Fruit fly (Drosophila melanogaster) whole organism, embryonic: ENCODE data around the gene CG10907.
A peak's percentile ranks its signal among the peaks of the same experiment; 100 is the strongest.

Experiments used
- CG10321 ChIP-seq: fragments of 200-800 bp; sonication (Bioruptor generic); IDR thresholded peaks from 2 replicates; pipeline ENCODE4 v1.3.6; 2022; ENCODE audit warnings: missing biosample characterization, missing genetic modification characterization
- CG10543 ChIP-seq: fragments of 200-800 bp; sonication (Bioruptor generic); optimal IDR thresholded peaks from 3 replicates; lab custom pipeline; 2017; ENCODE audit warnings: missing biosample characterization, mild to moderate bottlenecking, missing genetic modification characterization, moderate library complexity
- CG10565 ChIP-seq: fragments of 200-800 bp; sonication (Bioruptor generic); optimal IDR thresholded peaks from 3 replicates; lab custom pipeline; 2016; ENCODE audit warnings: missing biosample characterization, mild to moderate bottlenecking, missing genetic modification characterization
- CG11560 ChIP-seq: fragments of 200-800 bp; sonication (Bioruptor generic); IDR thresholded peaks from 3 replicates; pipeline ENCODE4 v1.3.6; 2022; ENCODE audit warnings: missing biosample characterization, missing genetic modification characterization
- CG11695 ChIP-seq: fragments of 200-800 bp; sonication (Bioruptor generic); IDR thresholded peaks from 3 replicates; pipeline ENCODE4 v1.3.6; 2022; ENCODE audit warnings: missing biosample characterization, missing genetic modification characterization
- CG12104 ChIP-seq: fragments of 200-800 bp; sonication (Bioruptor generic); optimal IDR thresholded peaks from 3 replicates; lab custom pipeline; 2016; ENCODE audit warnings: missing biosample characterization, missing genetic modification characterization
- CG12942 ChIP-seq: fragments of 200-800 bp; sonication (Bioruptor generic); optimal IDR thresholded peaks from 3 replicates; lab custom pipeline; 2016; ENCODE audit warnings: missing biosample characterization, missing genetic modification characterization
- CG13775 ChIP-seq: fragments of 200-800 bp; sonication (Bioruptor generic); optimal IDR thresholded peaks from 3 replicates; lab custom pipeline; 2017; ENCODE audit warnings: missing biosample characterization, mild to moderate bottlenecking, missing genetic modification characterization
- CG14860 ChIP-seq: fragments of 200-800 bp; sonication (Bioruptor generic); IDR thresholded peaks from 3 replicates; pipeline ENCODE4 v1.3.6; 2022; ENCODE audit warnings: missing biosample characterization, missing genetic modification characterization; ENCODE audit not compliant: partially characterized antibody
- CG1792 ChIP-seq: fragments of 200-800 bp; sonication (Bioruptor generic); optimal IDR thresholded peaks from 2 replicates; lab custom pipeline; 2016; ENCODE audit warnings: missing biosample characterization, missing genetic modification characterization
- CG18011 ChIP-seq: fragments of 200-800 bp; sonication (Bioruptor generic); optimal IDR thresholded peaks from 2 replicates; lab custom pipeline; 2017; ENCODE audit warnings: missing biosample characterization, missing genetic modification characterization, mild to moderate bottlenecking, moderate library complexity, missing genotype
- CG18599 ChIP-seq: fragments of 200-800 bp; sonication (Bioruptor generic); optimal IDR thresholded peaks from 3 replicates; lab custom pipeline; 2017; ENCODE audit warnings: missing biosample characterization, missing genetic modification characterization, mild to moderate bottlenecking, moderate library complexity, missing genetic modification reagents
- CG18764 ChIP-seq: fragments of 200-800 bp; sonication (Bioruptor generic); optimal IDR thresholded peaks from 3 replicates; lab custom pipeline; 2016; ENCODE audit warnings: missing biosample characterization, missing genetic modification characterization
- CG2199 ChIP-seq: fragments of 200-800 bp; sonication (Bioruptor generic); IDR thresholded peaks from 3 replicates; pipeline ENCODE4 v1.3.6; 2022; ENCODE audit warnings: missing biosample characterization, missing genetic modification characterization
- CG31224 ChIP-seq: fragments of 200-800 bp; sonication (Bioruptor generic); IDR thresholded peaks from 2 replicates; pipeline ENCODE4 v1.3.6; 2022; ENCODE audit warnings: missing biosample characterization, missing genetic modification characterization
- CG3281 ChIP-seq: fragments of 200-800 bp; sonication (Bioruptor generic); optimal IDR thresholded peaks from 3 replicates; lab custom pipeline; 2017; ENCODE audit warnings: missing biosample characterization, mild to moderate bottlenecking, missing genetic modification characterization
- CG3995 ChIP-seq: fragments of 200-800 bp; sonication (Bioruptor generic); optimal IDR thresholded peaks from 3 replicates; lab custom pipeline; 2016; ENCODE audit warnings: missing biosample characterization, missing genetic modification characterization
- CG4360 ChIP-seq: fragments of 200-800 bp; sonication (Bioruptor generic); IDR thresholded peaks from 2 replicates; pipeline ENCODE4 v1.3.6; 2022; ENCODE audit warnings: missing biosample characterization, missing genetic modification characterization
- CG4820 ChIP-seq: fragments of 200-800 bp; sonication (Bioruptor generic); optimal IDR thresholded peaks from 3 replicates; lab custom pipeline; 2016; ENCODE audit warnings: missing biosample characterization, missing genetic modification characterization
- CG7556 ChIP-seq: fragments of 200-800 bp; sonication (Bioruptor generic); optimal IDR thresholded peaks from 2 replicates; lab custom pipeline; 2017; ENCODE audit warnings: missing biosample characterization, mild to moderate bottlenecking, missing genetic modification characterization
- CG8290 ChIP-seq, 3 experiments: fragments of 200-800 bp; sonication (Bioruptor generic); optimal IDR thresholded peaks; 2 replicates each; lab custom pipeline; 2016 to 2019; ENCODE audit warnings: missing biosample characterization in 3 of 3, missing genetic modification characterization in 3 of 3, mild to moderate bottlenecking in 2 of 3, moderate library complexity in 1 of 3
- CG9817 ChIP-seq: fragments of 200-800 bp; sonication (Bioruptor generic); optimal IDR thresholded peaks from 2 replicates; lab custom pipeline; 2018; ENCODE audit warnings: missing biosample characterization, mild to moderate bottlenecking, missing genetic modification characterization, moderate library complexity
- CTCF ChIP-seq: fragments of 200-800 bp; sonication (Bioruptor generic); optimal IDR thresholded peaks from 2 replicates; lab custom pipeline; 2017; ENCODE audit warnings: missing biosample characterization, mild to moderate bottlenecking, missing genetic modification characterization, moderate library complexity
- D19A ChIP-seq: fragments of 200-800 bp; optimal IDR thresholded peaks from 3 replicates; lab custom pipeline; 2019; ENCODE audit warnings: missing biosample characterization, mild to moderate bottlenecking, missing genetic modification characterization, moderate library complexity
- Dad ChIP-seq: fragments of 200-800 bp; sonication (Bioruptor generic); optimal IDR thresholded peaks from 3 replicates; lab custom pipeline; 2016; ENCODE audit warnings: missing biosample characterization, missing genetic modification characterization
- E2f1 ChIP-seq: fragments of 200-800 bp; sonication (Bioruptor generic); IDR thresholded peaks from 2 replicates; pipeline ENCODE4 v1.3.6; 2022; ENCODE audit warnings: missing biosample characterization, missing genetic modification characterization
- Ets65A ChIP-seq: fragments of 200-800 bp; sonication (Bioruptor generic); peaks from one replicate; lab custom pipeline; 2016; ENCODE audit warnings: missing biosample characterization, missing genetic modification characterization
- Oli ChIP-seq: fragments of 200-800 bp; sonication (Bioruptor generic); optimal IDR thresholded peaks from 2 replicates; lab custom pipeline; 2018; ENCODE audit warnings: missing biosample characterization, mild to moderate bottlenecking, missing genetic modification characterization, moderate library complexity
- Pdp1 ChIP-seq, 2 experiments: fragments of 200-800 bp; sonication (Bioruptor generic); optimal IDR thresholded peaks; 3 replicates each; lab custom pipeline; 2016; ENCODE audit warnings: missing biosample characterization in 2 of 2, missing genetic modification characterization in 2 of 2, mild to moderate bottlenecking in 1 of 2, moderate library complexity in 1 of 2
- Vsx1 ChIP-seq: fragments of 200-800 bp; sonication (Bioruptor generic); optimal IDR thresholded peaks from 2 replicates; lab custom pipeline; 2017; ENCODE audit warnings: missing biosample characterization, mild to moderate bottlenecking, missing genetic modification characterization, missing genetic modification reagents
- cg ChIP-seq: fragments of 200-800 bp; sonication (Bioruptor generic); optimal IDR thresholded peaks from 3 replicates; lab custom pipeline; 2019; ENCODE audit warnings: missing biosample characterization, mild to moderate bottlenecking, missing genetic modification characterization, moderate library complexity
- dm ChIP-seq: fragments of 200-800 bp; sonication (Bioruptor generic); optimal IDR thresholded peaks from 3 replicates; lab custom pipeline; 2016; ENCODE audit warnings: missing biosample characterization, missing genetic modification characterization
- fd102C ChIP-seq: fragments of 200-800 bp; sonication (Bioruptor generic); optimal IDR thresholded peaks from 2 replicates; lab custom pipeline; 2018; ENCODE audit warnings: missing biosample characterization, mild to moderate bottlenecking, missing genetic modification characterization, moderate library complexity
- fd96Cb ChIP-seq: fragments of 200-800 bp; sonication (Bioruptor generic); optimal IDR thresholded peaks from 2 replicates; lab custom pipeline; 2018; ENCODE audit warnings: missing biosample characterization, mild to moderate bottlenecking, missing genetic modification characterization, moderate library complexity
- fu2 ChIP-seq: fragments of 200-800 bp; sonication (Bioruptor generic); optimal IDR thresholded peaks from 2 replicates; lab custom pipeline; 2016; ENCODE audit warnings: missing biosample characterization, missing genetic modification characterization
- gem ChIP-seq: fragments of 200-800 bp; sonication (Bioruptor generic); optimal IDR thresholded peaks from 2 replicates; lab custom pipeline; 2019; ENCODE audit warnings: missing biosample characterization, mild to moderate bottlenecking, missing genetic modification characterization, moderate library complexity
- hkb ChIP-seq, 2 experiments: fragments of 200-800 bp in 1 of 2; fragments of >200 bp in 1 of 2; sonication (Bioruptor generic) in 1 of 2; IDR thresholded peaks in 1 of 2; optimal IDR thresholded peaks in 1 of 2; 2 replicates each; pipeline versions ENCODE4 v1.3.6 to Lab custom; 2017 to 2022; ENCODE audit warnings: missing biosample characterization in 1 of 2, missing genetic modification characterization in 1 of 2
- maf-S ChIP-seq: fragments of 200-800 bp; sonication (Bioruptor generic); optimal IDR thresholded peaks from 2 replicates; lab custom pipeline; 2016; ENCODE audit warnings: missing biosample characterization, missing genetic modification characterization
- mirr ChIP-seq: fragments of 200-800 bp; sonication (Bioruptor generic); optimal IDR thresholded peaks from 3 replicates; lab custom pipeline; 2018; ENCODE audit warnings: missing biosample characterization, mild to moderate bottlenecking, missing genetic modification characterization
- odd ChIP-seq: fragments of 200-800 bp; sonication (Bioruptor generic); optimal IDR thresholded peaks from 2 replicates; lab custom pipeline; 2017; ENCODE audit warnings: missing biosample characterization, mild to moderate bottlenecking, missing genetic modification characterization
- pho ChIP-seq: fragments of 200-800 bp; sonication (Bioruptor generic); optimal IDR thresholded peaks from 2 replicates; lab custom pipeline; 2016; ENCODE audit warnings: missing biosample characterization, missing genetic modification characterization
- phol ChIP-seq: fragments of 200-800 bp; sonication (Bioruptor generic); optimal IDR thresholded peaks from 3 replicates; lab custom pipeline; 2018; ENCODE audit warnings: missing biosample characterization, mild to moderate bottlenecking, missing genetic modification characterization, moderate library complexity
- pita ChIP-seq: fragments of 200-800 bp; sonication (Bioruptor generic); optimal IDR thresholded peaks from 2 replicates; lab custom pipeline; 2017; ENCODE audit warnings: missing biosample characterization, mild to moderate bottlenecking, missing genetic modification characterization
- row ChIP-seq: fragments of 200-800 bp; sonication (Bioruptor generic); IDR thresholded peaks from 3 replicates; pipeline ENCODE4 v1.3.6; 2022; ENCODE audit warnings: missing biosample characterization, missing genetic modification characterization
- sim ChIP-seq: fragments of 200-800 bp; sonication (Bioruptor generic); IDR thresholded peaks from 2 replicates; pipeline ENCODE4 v1.3.6; 2022; ENCODE audit warnings: missing biosample characterization, missing genetic modification characterization
- stwl ChIP-seq: fragments of 200-800 bp; sonication (Bioruptor generic); optimal IDR thresholded peaks from 3 replicates; lab custom pipeline; 2018; ENCODE audit warnings: missing biosample characterization, mild to moderate bottlenecking, missing genetic modification characterization, moderate library complexity
- tgo ChIP-seq: fragments of 200-800 bp; sonication (Bioruptor generic); IDR thresholded peaks from 3 replicates; pipeline ENCODE4 v1.3.6; 2022; ENCODE audit warnings: missing biosample characterization, missing genetic modification characterization
- unpg ChIP-seq: fragments of 200-800 bp; sonication (Bioruptor generic); optimal IDR thresholded peaks from 3 replicates; lab custom pipeline; 2018; ENCODE audit warnings: missing biosample characterization, mild to moderate bottlenecking, missing genetic modification characterization, moderate library complexity

Gene CG10907

DNA sequence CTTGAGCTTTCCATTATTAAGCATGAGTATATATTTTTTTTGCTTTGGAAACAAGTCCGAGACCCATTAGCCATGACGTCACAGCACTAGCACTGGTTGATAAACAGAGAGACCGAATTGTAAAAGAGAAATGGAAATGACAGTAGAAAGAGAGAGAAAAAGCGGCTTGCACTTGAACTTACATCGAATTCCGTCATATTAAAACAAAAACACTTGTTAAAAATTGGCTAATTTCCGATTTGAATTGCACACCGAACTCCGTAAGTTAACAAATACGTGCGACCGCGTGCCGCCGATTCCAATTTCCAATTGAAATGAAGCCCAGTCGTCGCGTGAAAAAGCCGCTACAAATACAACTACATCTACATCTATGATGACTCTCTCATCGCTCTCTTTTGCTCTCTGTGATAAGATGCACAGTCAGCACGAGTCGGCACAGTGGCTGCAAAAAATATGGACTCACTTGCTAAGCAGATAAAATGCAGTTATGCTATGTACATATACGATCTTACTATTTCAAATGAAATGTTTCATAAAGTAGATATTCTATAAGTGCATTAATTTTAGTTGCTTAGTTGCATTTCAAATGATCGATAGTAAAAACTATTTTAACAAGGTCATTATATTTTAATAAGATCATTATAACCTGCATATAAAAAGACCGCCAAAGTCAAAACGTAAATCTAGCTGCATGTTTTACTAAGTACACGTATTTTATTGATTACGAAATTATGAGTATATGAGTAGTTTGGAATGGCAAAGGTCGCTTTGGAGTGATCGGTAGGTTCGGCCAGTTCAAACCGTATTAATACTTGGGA lies 26.5 kb downstream of the CG10907 start (continued):
- TF ChIP-seq gem, result no peak
- peak; percentile 28 for TF ChIP-seq CG18599
- TF ChIP-seq tgo (GFP tag; lab: Robert Waterston, UW), result peak; percentile 44; the same call in 1 of the 3 replicates
- peak; percentile 20 for TF ChIP-seq CG7556 (GFP tag; lab: Kevin White, UChicago)
- no peak for TF ChIP-seq CG1792 (GFP tag; lab: Kevin White, UChicago)
- no peak for TF ChIP-seq CG11560
- peak; percentile 7 for TF ChIP-seq CG9817 (tag; lab: Kevin White, UChicago)
- TF ChIP-seq unpg (GFP tag; lab: Kevin White, UChicago), result peak; percentile 43
- peak; percentile 19 for TF ChIP-seq pho (GFP tag; lab: Kevin White, UChicago)
- peak; percentile 30; the same call in 1 of the 2 replicates for TF ChIP-seq E2f1 (GFP tag; lab: Robert Waterston, UW)
- peak; percentile 74; the same call in 2 of the 3 replicates for TF ChIP-seq CG2199
- peak; percentile 54 for TF ChIP-seq dm (GFP tag; lab: Kevin White, UChicago)
- TF ChIP-seq CG12104 (GFP tag; lab: Kevin White, UChicago), result no peak
- TF ChIP-seq fd102C (GFP tag; lab: Kevin White, UChicago), result no peak
- peak; percentile 17 for TF ChIP-seq Oli (tag; lab: Kevin White, UChicago)
- TF ChIP-seq CTCF (GFP tag; lab: Kevin White, UChicago), result no peak
- TF ChIP-seq cg (GFP tag; lab: Kevin White, UChicago), result peak; percentile 86
- no peak for TF ChIP-seq CG12942
- TF ChIP-seq pita, result no peak
- no peak for TF ChIP-seq Dad
- TF ChIP-seq Vsx1 (GFP tag; lab: Kevin White, UChicago), result peak; percentile 73
- no peak for TF ChIP-seq CG10543
- TF ChIP-seq Pdp1 (GFP tag; optimal IDR thresholded peaks at IDR 0.05; lab: Kevin White, UChicago), result peak; percentile 13 to 45
- no peak for TF ChIP-seq D19A (tag; lab: Kevin White, UChicago)
- TF ChIP-seq fd96Cb (tag; lab: Kevin White, UChicago), result no peak
- no peak for TF ChIP-seq stwl (tag; lab: Kevin White, UChicago)
- no peak for TF ChIP-seq CG10565 (GFP tag; lab: Kevin White, UChicago)
- no peak for TF ChIP-seq CG14860
- TF ChIP-seq CG11695 (GFP tag; lab: Robert Waterston, UW), result peak; percentile 53; the same call in 1 of the 3 replicates
- no peak for TF ChIP-seq CG13775 (GFP tag; lab: Kevin White, UChicago)
- no peak for TF ChIP-seq CG3995 (GFP tag; lab: Kevin White, UChicago)
- peak; percentile 19 for TF ChIP-seq phol (tag; lab: Kevin White, UChicago)
- no peak for TF ChIP-seq CG3281 (GFP tag; lab: Kevin White, UChicago)
- no peak for TF ChIP-seq CG4360 (GFP tag; lab: Robert Waterston, UW)
- no peak for TF ChIP-seq CG18011 (GFP tag; lab: Kevin White, UChicago)
- peak; percentile 54 for TF ChIP-seq mirr
- TF ChIP-seq hkb (optimal IDR thresholded peaks at IDR 0.05; lab: Kevin White, UChicago), result no peak
- TF ChIP-seq hkb (GFP tag; IDR thresholded peaks at IDR 0.05; lab: Robert Waterston, UW), result peak; percentile 44; the same call in 1 of the 2 replicates
- TF ChIP-seq CG10321, result 0 out of 2 replicates have a peak, but pooled peaks have one; percentile 22
- TF ChIP-seq maf-S (GFP tag; lab: Kevin White, UChicago), result no peak
- no peak for TF ChIP-seq odd (GFP tag; lab: Kevin White, UChicago)
- TF ChIP-seq CG31224 (GFP tag; lab: Robert Waterston, UW), result 0 out of 2 replicates have a peak, but pooled peaks have one; percentile 22
- TF ChIP-seq row (GFP tag; lab: Robert Waterston, UW), result peak; percentile 78
- TF ChIP-seq fu2 (GFP tag; lab: Kevin White, UChicago), result peak; percentile 1
- no peak for TF ChIP-seq CG18764 (GFP tag; lab: Kevin White, UChicago)
- no peak for TF ChIP-seq CG8290 (GFP tag; optimal IDR thresholded peaks at IDR 0.05; lab: Kevin White, UChicago)
- no peak for TF ChIP-seq CG8290 (tag; optimal IDR thresholded peaks at IDR 0.05; lab: Kevin White, UChicago)
- TF ChIP-seq Ets65A (GFP tag; lab: Kevin White, UChicago), result no peak
- TF ChIP-seq sim (GFP tag; lab: Robert Waterston, UW), result no peak
- TF ChIP-seq CG4820 (GFP tag; lab: Kevin White, UChicago), result no peak
